Worm (Caenorhabditis elegans) whole organism, mixed stage, embryonic: ENCODE results near the gene Y53F4B.19.

Source experiments
- ces-1 ChIP-seq: fragments of 150-350 bp; optimal IDR thresholded peaks from 2 replicates; lab custom pipeline; 2014; ENCODE audit warnings: missing biosample characterization, missing genetic modification reagents, missing genetic modification characterization
- lin-32 ChIP-seq: fragments of 200-800 bp; sonication (Bioruptor generic); optimal IDR thresholded peaks from 2 replicates; lab custom pipeline; 2018; ENCODE audit warnings: mild to moderate bottlenecking, missing genetic modification characterization, missing compliant biosample characterization
- lsy-2 ChIP-seq: fragments of 150-350 bp; optimal IDR thresholded peaks from 2 replicates; lab custom pipeline; 2014; ENCODE audit warnings: missing biosample characterization, missing genetic modification characterization
- mep-1 ChIP-seq: fragments of 150-350 bp; optimal IDR thresholded peaks from 2 replicates; lab custom pipeline; 2017; ENCODE audit warnings: missing biosample characterization, missing genetic modification reagents, missing genetic modification characterization, inconsistent platforms
- mls-2 ChIP-seq: sonication (generic microtip); optimal IDR thresholded peaks from 2 replicates; lab custom pipeline; 2016; ENCODE audit warnings: mild to moderate bottlenecking, missing genetic modification characterization, moderate library complexity, missing compliant biosample characterization
- nhr-237 ChIP-seq: fragments of 150-350 bp; optimal IDR thresholded peaks from 2 replicates; lab custom pipeline; 2014; ENCODE audit warnings: missing biosample characterization, missing genetic modification characterization
- nhr-28 ChIP-seq: fragments of 150-350 bp; optimal IDR thresholded peaks from 2 replicates; lab custom pipeline; 2014; ENCODE audit warnings: missing biosample characterization, missing genetic modification characterization
- nhr-76 ChIP-seq: sonication (generic microtip); optimal IDR thresholded peaks from 2 replicates; lab custom pipeline; 2017; ENCODE audit warnings: missing biosample characterization, missing genetic modification characterization
- pha-4 ChIP-seq: fragments of 150-350 bp; optimal IDR thresholded peaks from 2 replicates; lab custom pipeline; 2018; ENCODE audit warnings: missing biosample characterization, missing genetic modification reagents, missing genetic modification characterization
- sem-2 ChIP-seq: fragments of 200-800 bp; sonication (Bioruptor generic); optimal IDR thresholded peaks from 2 replicates; lab custom pipeline; 2018; ENCODE audit warnings: mild to moderate bottlenecking, missing genetic modification characterization, missing compliant biosample characterization
- snpc-4 ChIP-seq: fragments of 150-350 bp; optimal IDR thresholded peaks from 2 replicates; lab custom pipeline; 2014; ENCODE audit warnings: missing biosample characterization, missing genetic modification characterization
- unc-39 ChIP-seq: fragments of 150-350 bp; optimal IDR thresholded peaks from 2 replicates; lab custom pipeline; 2014; ENCODE audit warnings: missing biosample characterization, missing genetic modification characterization
- unc-62 ChIP-seq: fragments of 150-350 bp; optimal IDR thresholded peaks from 2 replicates; lab custom pipeline; 2014; ENCODE audit warnings: missing biosample characterization, missing genetic modification reagents, missing genetic modification characterization

DNA sequence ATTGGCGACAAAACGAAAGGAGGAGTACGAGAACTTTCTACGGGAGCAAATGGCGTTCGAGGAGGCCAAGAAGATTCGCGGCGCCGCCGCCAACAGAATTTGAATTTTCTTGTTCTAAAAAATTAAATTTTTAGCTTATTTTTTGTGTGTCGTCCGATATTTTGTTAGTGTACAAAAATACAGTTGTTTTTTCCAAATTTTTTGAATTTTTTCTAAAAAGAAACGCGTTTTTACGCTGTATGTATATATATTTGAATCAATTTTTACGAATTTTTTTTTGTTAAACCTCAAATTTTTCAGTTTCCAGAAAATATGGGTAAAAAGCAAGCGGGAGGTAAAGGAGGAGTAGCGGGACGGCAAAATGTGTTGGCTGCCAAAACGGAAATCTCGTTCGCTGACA, 37.6 kb upstream of the Y53F4B.19 start, which contains the start of gene trip-4:
- TF ChIP-seq nhr-76, result no peak
- no peak for TF ChIP-seq unc-62
- TF ChIP-seq unc-39 (tag; lab: Kevin White, UChicago), result no peak
- TF ChIP-seq lin-32 (GFP tag; lab: Kevin White, UChicago), result no peak
- TF ChIP-seq nhr-237, result no peak
- no peak for TF ChIP-seq pha-4
- no peak for TF ChIP-seq snpc-4 (tag; lab: Kevin White, UChicago)
- no peak for TF ChIP-seq mls-2 (tag; lab: Kevin White, UChicago)
- no peak for TF ChIP-seq ces-1 (GFP tag; lab: Kevin White, UChicago)
- TF ChIP-seq lsy-2 (tag; lab: Kevin White, UChicago), result no peak
- TF ChIP-seq sem-2 (GFP tag; lab: Kevin White, UChicago), result no peak
- no peak for TF ChIP-seq nhr-28 (tag; lab: Kevin White, UChicago)
- TF ChIP-seq mep-1, result no peak
